Worm (Caenorhabditis elegans): ENCODE data around the gene Y57G11C.1147.
"Not testable (repeated sequence)": the region's sequence is repeated elsewhere in the genome, so short reads cannot be mapped to it uniquely, and the experiment has no call there.

Gene Y57G11C.1147

DNA sequence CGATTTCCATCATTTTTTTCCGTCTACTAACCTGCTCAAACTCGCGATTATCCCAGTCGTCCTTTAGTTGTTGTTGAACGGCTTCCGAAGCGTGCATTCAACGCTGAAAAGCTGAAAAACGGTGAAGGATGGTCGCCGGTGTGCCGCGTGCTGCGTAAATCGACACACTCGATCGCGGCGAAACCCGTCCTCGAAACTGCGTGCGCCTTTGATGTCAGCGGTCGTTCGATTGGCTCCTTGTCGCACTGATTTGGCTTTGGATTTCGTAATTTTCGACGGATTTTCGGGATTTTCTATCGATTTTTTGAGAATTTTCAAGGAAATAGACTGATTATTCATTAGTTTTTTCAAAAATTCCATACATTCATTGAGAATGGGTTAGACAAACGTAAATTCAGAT lies at the start of gene Y57G11C.1147, which contains the start of gene nuo-3 (continued):
- TF ChIP-seq cebp-1 (GFP tag; IDR thresholded peaks at IDR 0.05) (0 out of 2 replicates have a peak, but pooled peaks have one; percentile 10), cebp-1 (tag; optimal IDR thresholded peaks at IDR 0.05) (peak; percentile 65), C06A6.2 (GFP tag; conservative IDR thresholded peaks at IDR 0.05) (no peak), snpc-4 (GFP tag; optimal IDR thresholded peaks at IDR 0.05) (no peak), snpc-4 (tag; optimal IDR thresholded peaks at IDR 0.05) (peak in 3 of 4 experiments; percentile 33 to 67 (median 46)), dpl-1 (GFP tag; optimal IDR thresholded peaks at IDR 0.05) (no peak), nfya-1 (tag; optimal IDR thresholded peaks at IDR 0.05; ENCODE audit: borderline replicate concordance, insufficient read depth) (no peak), tlf-1 (GFP tag; optimal IDR thresholded peaks at IDR 0.05) (no peak), hmg-1.2 (GFP tag; IDR thresholded peaks at IDR 0.05) (no peak), nhr-120 (GFP tag; IDR thresholded peaks at IDR 0.05) (no peak), F57A8.1 (GFP tag; optimal IDR thresholded peaks at IDR 0.05) (no peak), Y79H2A.3 (GFP tag; conservative IDR thresholded peaks at IDR 0.05) (no peak), bed-1 (GFP tag; IDR thresholded peaks at IDR 0.05) (no peak), die-1 (tag; optimal IDR thresholded peaks at IDR 0.05) (no peak), hmg-20 (GFP tag; IDR thresholded peaks at IDR 0.05) (no peak), snpc-1.1 (tag; optimal IDR thresholded peaks at IDR 0.05; ENCODE audit: insufficient read depth) (no peak), T26A5.8 (tag; optimal IDR thresholded peaks at IDR 0.05) (no peak), sea-2 (GFP tag; IDR thresholded peaks at IDR 0.05) (no peak), repo-1 (tag; optimal IDR thresholded peaks at IDR 0.05) (no peak), lin-35 (GFP tag; optimal IDR thresholded peaks at IDR 0.05) (no peak), Y67H2A.10 (GFP tag; conservative IDR thresholded peaks at IDR 0.05) (no peak), egrh-3 (GFP tag; IDR thresholded peaks at IDR 0.05) (0 out of 2 replicates have a peak, but pooled peaks have one; percentile 39), ets-4 (GFP tag; optimal IDR thresholded peaks at IDR 0.05) (no peak), egl-18 (GFP tag; IDR thresholded peaks at IDR 0.05) (no peak)

DNA sequence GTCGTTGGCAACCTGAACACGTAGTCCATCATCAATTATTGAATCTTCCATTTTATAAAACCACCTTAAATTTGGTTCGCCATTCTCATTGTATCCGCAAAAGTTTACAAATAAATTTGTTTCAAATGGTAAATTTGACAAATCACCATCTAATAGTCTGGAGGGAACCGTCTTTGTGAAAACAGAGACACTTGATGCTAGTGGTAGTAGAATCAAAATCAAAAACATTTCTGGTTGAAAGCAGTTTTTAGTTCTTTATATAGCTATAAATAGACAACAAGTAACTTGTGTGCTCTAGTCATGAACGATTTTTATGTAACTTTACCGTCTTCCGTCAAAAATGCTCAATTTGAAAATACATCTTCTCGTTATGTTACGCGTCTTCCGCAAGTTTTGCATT lies 45.7 kb upstream of the Y57G11C.1147 start, which contains the start of gene Y57G11C.20:
Gene Y57G11C.20, plus strand, starts transcription at position 301 of the 400 bp plus-strand sequence.
- not testable (repeated sequence) for TF ChIP-seq somi-1 (GFP tag; optimal IDR thresholded peaks at IDR 0.05); fkh-3 (tag; optimal IDR thresholded peaks at IDR 0.05); unc-130 (GFP tag; optimal IDR thresholded peaks at IDR 0.05)

DNA sequence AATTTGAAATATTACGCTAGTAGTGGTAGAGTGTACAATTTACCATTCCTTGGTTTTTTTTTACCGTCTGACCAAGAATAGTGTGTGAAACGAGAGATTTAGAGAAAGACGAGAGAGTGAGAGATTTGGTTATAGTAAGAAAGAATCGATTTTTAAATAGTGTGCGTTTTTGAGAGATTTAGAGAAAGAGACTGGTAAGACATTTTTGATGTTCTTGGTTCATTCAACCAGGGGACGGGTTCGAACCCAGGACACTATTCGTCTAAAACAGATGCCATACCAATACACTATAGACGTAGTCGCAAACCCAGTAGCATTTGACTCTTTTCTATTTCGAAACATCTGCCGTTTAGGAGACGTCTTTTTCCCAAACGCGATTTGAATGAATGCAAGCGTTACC lies 40.8 kb upstream of the Y57G11C.1147 start:
- TF ChIP-seq mes-4 (tag; optimal IDR thresholded peaks at IDR 0.05) (no peak), somi-1 (GFP tag; optimal IDR thresholded peaks at IDR 0.05) (peak; percentile 64), ztf-6 (GFP tag; IDR thresholded peaks at IDR 0.05) (no peak), K11D2.4 (GFP tag; IDR thresholded peaks at IDR 0.05) (peak; percentile 75; the same call in 1 of the 2 replicates), lir-1 (GFP tag; conservative IDR thresholded peaks at IDR 0.05) (peak; percentile 62; the same call in 1 of the 2 replicates), nfya-1 (tag; optimal IDR thresholded peaks at IDR 0.05; ENCODE audit: borderline replicate concordance, insufficient read depth) (no peak), snpc-1.1 (tag; optimal IDR thresholded peaks at IDR 0.05; ENCODE audit: insufficient read depth) (peak; percentile 53), ceh-79 (tag; optimal IDR thresholded peaks at IDR 0.05) (no peak), C17E4.6 (GFP tag; IDR thresholded peaks at IDR 0.05) (peak; percentile 83; the same call in 1 of the 2 replicates), ceh-40 (GFP tag; IDR thresholded peaks at IDR 0.05) (no peak), lin-35 (GFP tag; optimal IDR thresholded peaks at IDR 0.05) (peak in 1 of 3 experiments; percentile 80), F55B11.4 (tag; optimal IDR thresholded peaks at IDR 0.05; ENCODE audit: borderline replicate concordance, insufficient read depth) (no peak), him-1 (tag; optimal IDR thresholded peaks at IDR 0.05) (no peak), madf-3 (GFP tag; IDR thresholded peaks at IDR 0.05) (no peak), madf-6 (GFP tag; IDR thresholded peaks at IDR 0.05) (no peak), attf-6 (GFP tag; IDR thresholded peaks at IDR 0.05) (peak; percentile 98), repo-1 (tag; optimal IDR thresholded peaks at IDR 0.05) (peak; percentile 78), F10E7.11 (tag; optimal IDR thresholded peaks at IDR 0.05) (no peak), akir-1 (GFP tag; optimal IDR thresholded peaks at IDR 0.05) (no peak), athp-1 (tag; optimal IDR thresholded peaks at IDR 0.05) (no peak), atf-7 (tag; optimal IDR thresholded peaks at IDR 0.05) (no peak), ztf-25 (GFP tag; IDR thresholded peaks at IDR 0.05) (no peak), lag-1 (GFP tag; IDR thresholded peaks at IDR 0.05) (no peak), C06A6.2 (GFP tag; conservative IDR thresholded peaks at IDR 0.05) (no peak), attf-3 (GFP tag; conservative IDR thresholded peaks at IDR 0.05) (no peak; the same call in 1 of the 2 replicates)

All from whole organism, young adult.